Worm (Caenorhabditis elegans) whole organism, late embryonic: ENCODE results near the gene F45B8.5.

Experiments used
- ama-1 ChIP-seq: fragments of 150-350 bp; optimal IDR thresholded peaks from 2 replicates; lab custom pipeline; 2014
- ceh-45 ChIP-seq: fragments of 200-800 bp; sonication (Bioruptor generic); IDR thresholded peaks from 2 replicates; pipeline ENCODE4 v1.3.6; 2022; ENCODE audit warnings: missing genetic modification reagents, missing genetic modification characterization, missing compliant biosample characterization
- hlh-15 ChIP-seq: sonication (generic microtip); optimal IDR thresholded peaks from 2 replicates; lab custom pipeline; 2016; ENCODE audit warnings: missing genetic modification characterization, missing compliant biosample characterization
- npax-4 ChIP-seq: sonication (generic microtip); optimal IDR thresholded peaks from 2 replicates; lab custom pipeline; 2016; ENCODE audit warnings: missing genetic modification characterization, missing compliant biosample characterization
- pax-1 ChIP-seq: fragments of 150-350 bp; optimal IDR thresholded peaks from 2 replicates; lab custom pipeline; 2014; ENCODE audit warnings: missing biosample characterization, missing genetic modification characterization

- TF ChIP-seq ceh-45 (GFP tag; lab: Robert Waterston, UW): no peak
- TF ChIP-seq pax-1: no peak
- TF ChIP-seq hlh-15: no peak
- no peak for TF ChIP-seq ama-1 (lab: Kevin White, UChicago)
- TF ChIP-seq npax-4: no peak
Measured at ce11 chrX:14918538-14918937, 47.3 kb upstream of the F45B8.5 start, which contains the start of gene npr-40.
